Worm (Caenorhabditis elegans) whole organism, mixed stage, embryonic: ENCODE data around the gene lgc-20.
A peak's percentile ranks its signal among the peaks of the same experiment; 100 is the strongest.

Source experiments
- M03D4.4 ChIP-seq: sonication (generic microtip); optimal IDR thresholded peaks from 2 replicates; lab custom pipeline; 2017; ENCODE audit warnings: mild to moderate bottlenecking, missing genetic modification characterization, missing compliant biosample characterization
- bed-3 ChIP-seq: fragments of 200-800 bp; sonication (Bioruptor generic); optimal IDR thresholded peaks from 3 replicates; lab custom pipeline; 2018; ENCODE audit warnings: mild to moderate bottlenecking, missing genetic modification characterization, moderate library complexity, missing compliant biosample characterization
- blmp-1 ChIP-seq: fragments of 150-350 bp; optimal IDR thresholded peaks from 2 replicates; lab custom pipeline; 2014; ENCODE audit warnings: missing biosample characterization, missing genetic modification characterization
- ceh-39 ChIP-seq: fragments of 150-350 bp; optimal IDR thresholded peaks from 2 replicates; lab custom pipeline; 2014; ENCODE audit warnings: missing biosample characterization, missing genetic modification characterization
- ceh-43 ChIP-seq: fragments of 200-800 bp; sonication (Bioruptor generic); optimal IDR thresholded peaks from 2 replicates; lab custom pipeline; 2018; ENCODE audit warnings: mild to moderate bottlenecking, missing genetic modification characterization, moderate library complexity, missing compliant biosample characterization
- ceh-83 ChIP-seq: fragments of 200-800 bp; sonication (Bioruptor generic); optimal IDR thresholded peaks from 2 replicates; lab custom pipeline; 2018; ENCODE audit warnings: mild to moderate bottlenecking, missing genetic modification characterization, missing compliant biosample characterization
- ces-1 ChIP-seq: fragments of 150-350 bp; optimal IDR thresholded peaks from 2 replicates; lab custom pipeline; 2014; ENCODE audit warnings: missing biosample characterization, missing genetic modification reagents, missing genetic modification characterization
- cnd-1 ChIP-seq: fragments of 200-800 bp; sonication (Bioruptor generic); optimal IDR thresholded peaks from 2 replicates; lab custom pipeline; 2018; ENCODE audit warnings: mild to moderate bottlenecking, missing genetic modification characterization, missing compliant biosample characterization
- drap-1 ChIP-seq: fragments of 200-800 bp; sonication (Bioruptor generic); optimal IDR thresholded peaks from 3 replicates; lab custom pipeline; 2018; ENCODE audit warnings: mild to moderate bottlenecking, missing genetic modification characterization, missing compliant biosample characterization
- elt-1 ChIP-seq: sonication (generic microtip); optimal IDR thresholded peaks from 2 replicates; lab custom pipeline; 2017; ENCODE audit warnings: missing genetic modification characterization, mild to moderate bottlenecking, missing compliant biosample characterization, antibody characterized with exemption, moderate library complexity, borderline replicate concordance; ENCODE audit not compliant: insufficient read depth
- elt-3 ChIP-seq: fragments of 150-350 bp; optimal IDR thresholded peaks from 2 replicates; lab custom pipeline; 2014; ENCODE audit warnings: missing biosample characterization, missing genetic modification characterization
- flh-1 ChIP-seq: fragments of 200-800 bp; sonication (Bioruptor generic); optimal IDR thresholded peaks from 2 replicates; lab custom pipeline; 2018; ENCODE audit warnings: mild to moderate bottlenecking, missing genetic modification characterization, moderate library complexity, missing compliant biosample characterization
- ham-2 ChIP-seq: fragments of 200-800 bp; sonication (Bioruptor generic); optimal IDR thresholded peaks from 2 replicates; lab custom pipeline; 2018; ENCODE audit warnings: mild to moderate bottlenecking, missing genetic modification characterization, missing compliant biosample characterization
- hlh-1 ChIP-seq: fragments of 150-350 bp; optimal IDR thresholded peaks from 2 replicates; lab custom pipeline; 2014; ENCODE audit warnings: missing biosample characterization, missing genetic modification reagents, missing genetic modification characterization
- lin-13 ChIP-seq: fragments of 150-350 bp; optimal IDR thresholded peaks from 2 replicates; lab custom pipeline; 2014; ENCODE audit warnings: missing biosample characterization, missing genetic modification characterization
- lin-32 ChIP-seq: fragments of 200-800 bp; sonication (Bioruptor generic); optimal IDR thresholded peaks from 2 replicates; lab custom pipeline; 2018; ENCODE audit warnings: mild to moderate bottlenecking, missing genetic modification characterization, missing compliant biosample characterization
- lsy-2 ChIP-seq: fragments of 150-350 bp; optimal IDR thresholded peaks from 2 replicates; lab custom pipeline; 2014; ENCODE audit warnings: missing biosample characterization, missing genetic modification characterization
- mab-5 ChIP-seq: fragments of 150-350 bp; optimal IDR thresholded peaks from 2 replicates; lab custom pipeline; 2014; ENCODE audit warnings: missing biosample characterization, missing genetic modification characterization
- mep-1 ChIP-seq: fragments of 150-350 bp; optimal IDR thresholded peaks from 2 replicates; lab custom pipeline; 2017; ENCODE audit warnings: missing biosample characterization, missing genetic modification reagents, missing genetic modification characterization, inconsistent platforms
- mls-2 ChIP-seq: sonication (generic microtip); optimal IDR thresholded peaks from 2 replicates; lab custom pipeline; 2016; ENCODE audit warnings: mild to moderate bottlenecking, missing genetic modification characterization, moderate library complexity, missing compliant biosample characterization
- nhr-12 ChIP-seq: fragments of 150-350 bp; optimal IDR thresholded peaks from 2 replicates; lab custom pipeline; 2014; ENCODE audit warnings: missing biosample characterization, missing genetic modification characterization
- nhr-2 ChIP-seq: fragments of 150-350 bp; optimal IDR thresholded peaks from 2 replicates; lab custom pipeline; 2014; ENCODE audit warnings: missing biosample characterization, missing genetic modification characterization
- nhr-237 ChIP-seq: fragments of 150-350 bp; optimal IDR thresholded peaks from 2 replicates; lab custom pipeline; 2014; ENCODE audit warnings: missing biosample characterization, missing genetic modification characterization
- nhr-28 ChIP-seq: fragments of 150-350 bp; optimal IDR thresholded peaks from 2 replicates; lab custom pipeline; 2014; ENCODE audit warnings: missing biosample characterization, missing genetic modification characterization
- nhr-76 ChIP-seq: sonication (generic microtip); optimal IDR thresholded peaks from 2 replicates; lab custom pipeline; 2017; ENCODE audit warnings: missing biosample characterization, missing genetic modification characterization
- pha-4 ChIP-seq: fragments of 150-350 bp; optimal IDR thresholded peaks from 2 replicates; lab custom pipeline; 2018; ENCODE audit warnings: missing biosample characterization, missing genetic modification reagents, missing genetic modification characterization
- sem-2 ChIP-seq: fragments of 200-800 bp; sonication (Bioruptor generic); optimal IDR thresholded peaks from 2 replicates; lab custom pipeline; 2018; ENCODE audit warnings: mild to moderate bottlenecking, missing genetic modification characterization, missing compliant biosample characterization
- snpc-4 ChIP-seq: fragments of 150-350 bp; optimal IDR thresholded peaks from 2 replicates; lab custom pipeline; 2014; ENCODE audit warnings: missing biosample characterization, missing genetic modification characterization
- sptf-1 ChIP-seq: sonication (generic microtip); optimal IDR thresholded peaks from 2 replicates; lab custom pipeline; 2017; ENCODE audit warnings: mild to moderate bottlenecking, missing genetic modification characterization, moderate library complexity, missing compliant biosample characterization
- tbx-8 ChIP-seq: fragments of 200-800 bp; sonication (Bioruptor generic); optimal IDR thresholded peaks from 2 replicates; lab custom pipeline; 2018; ENCODE audit warnings: mild to moderate bottlenecking, missing genetic modification characterization, moderate library complexity, missing compliant biosample characterization
- unc-120 ChIP-seq: sonication (generic microtip); optimal IDR thresholded peaks from 2 replicates; lab custom pipeline; 2017; ENCODE audit warnings: missing genetic modification characterization, missing compliant biosample characterization; ENCODE audit not compliant: poor library complexity, severe bottlenecking
- unc-39 ChIP-seq: fragments of 150-350 bp; optimal IDR thresholded peaks from 2 replicates; lab custom pipeline; 2014; ENCODE audit warnings: missing biosample characterization, missing genetic modification characterization
- unc-62 ChIP-seq: fragments of 150-350 bp; optimal IDR thresholded peaks from 2 replicates; lab custom pipeline; 2014; ENCODE audit warnings: missing biosample characterization, missing genetic modification reagents, missing genetic modification characterization
- zip-8 ChIP-seq: fragments of 150-350 bp; optimal IDR thresholded peaks from 2 replicates; lab custom pipeline; 2014; ENCODE audit warnings: missing biosample characterization, missing genetic modification characterization
- ztf-11 ChIP-seq: fragments of 150-350 bp; optimal IDR thresholded peaks from 2 replicates; lab custom pipeline; 2014; ENCODE audit warnings: missing biosample characterization, missing genetic modification characterization

The lgc-20 gene

DNA sequence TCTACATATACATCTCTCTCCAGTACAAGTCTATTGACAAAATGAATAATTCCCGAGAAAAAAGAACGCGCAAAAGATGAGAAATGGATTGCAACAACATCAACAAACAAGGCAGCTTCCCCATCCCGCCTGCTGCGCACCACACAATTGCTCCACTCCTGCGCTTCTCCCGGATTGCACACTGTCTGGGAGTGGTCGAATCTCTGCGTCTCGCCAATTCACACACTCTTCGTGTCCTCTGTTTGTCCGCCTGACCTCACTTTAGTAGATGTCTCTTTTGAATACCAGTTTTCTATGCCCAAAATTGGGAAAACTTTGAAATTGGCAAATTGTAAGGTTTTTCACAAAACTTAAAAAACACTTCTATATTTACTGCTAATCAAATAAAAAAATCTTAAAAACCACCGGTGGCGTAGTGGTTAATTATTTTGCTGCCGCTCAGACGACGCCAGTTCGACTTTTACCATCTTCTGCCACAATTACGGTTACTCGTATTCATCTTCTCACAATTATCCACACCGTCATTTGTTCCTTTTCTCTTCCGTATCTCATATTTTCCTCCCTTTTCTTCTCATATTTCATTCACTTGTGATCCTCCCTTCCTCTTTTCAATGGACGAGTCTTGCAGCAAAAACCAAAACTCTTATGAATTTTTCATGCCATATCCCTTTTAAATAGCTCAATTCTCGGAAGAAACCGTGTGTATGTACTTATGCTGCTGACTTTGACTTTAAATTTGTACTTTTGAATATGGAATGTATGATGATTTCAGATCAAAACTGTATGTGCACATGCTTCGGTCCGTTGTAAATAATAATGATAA, 37.6 kb downstream of the lgc-20 start, which contains the start of gene rsf-1:
rsf-1 (plus strand) TSS at position 773 of the 823 bp plus-strand sequence.
- TF ChIP-seq unc-120 (tag; lab: Kevin White, UChicago), result no peak
- TF ChIP-seq lin-13, result no peak
- no peak for TF ChIP-seq mab-5
- TF ChIP-seq snpc-4 (tag; lab: Kevin White, UChicago), result no peak
- TF ChIP-seq M03D4.4 (tag; lab: Kevin White, UChicago), result no peak
- TF ChIP-seq mep-1 (tag; lab: Kevin White, UChicago), result no peak
- TF ChIP-seq ces-1 (GFP tag; lab: Kevin White, UChicago), result peak; percentile 48
- TF ChIP-seq hlh-1 (tag; lab: Kevin White, UChicago), result no peak
- TF ChIP-seq sem-2 (GFP tag; lab: Kevin White, UChicago), result no peak
- no peak for TF ChIP-seq flh-1
- TF ChIP-seq ceh-83 (GFP tag; lab: Kevin White, UChicago), result no peak
- TF ChIP-seq nhr-28 (tag; lab: Kevin White, UChicago), result no peak
- TF ChIP-seq pha-4 (tag; lab: Kevin White, UChicago), result peak; percentile 85
- TF ChIP-seq ceh-39 (tag; lab: Kevin White, UChicago), result no peak
- TF ChIP-seq nhr-2 (tag; lab: Kevin White, UChicago), result no peak
- no peak for TF ChIP-seq lsy-2 (tag; lab: Kevin White, UChicago)
- no peak for TF ChIP-seq nhr-12 (tag; lab: Kevin White, UChicago)
- no peak for TF ChIP-seq unc-62 (GFP tag; lab: Kevin White, UChicago)
- no peak for TF ChIP-seq zip-8 (tag; lab: Kevin White, UChicago)
- no peak for TF ChIP-seq ztf-11 (tag; lab: Kevin White, UChicago)
- no peak for TF ChIP-seq lin-32 (GFP tag; lab: Kevin White, UChicago)
- peak; percentile 18 for TF ChIP-seq sptf-1 (tag; lab: Kevin White, UChicago)
- TF ChIP-seq ham-2 (GFP tag; lab: Kevin White, UChicago), result no peak
- TF ChIP-seq nhr-237 (tag; lab: Kevin White, UChicago), result no peak
- no peak for TF ChIP-seq blmp-1 (tag; lab: Kevin White, UChicago)
- TF ChIP-seq bed-3 (GFP tag; lab: Kevin White, UChicago), result no peak
- no peak for TF ChIP-seq elt-1
- TF ChIP-seq drap-1 (GFP tag; lab: Kevin White, UChicago), result peak; percentile 17
- no peak for TF ChIP-seq nhr-76 (tag; lab: Kevin White, UChicago)
- TF ChIP-seq ceh-43 (GFP tag; lab: Kevin White, UChicago), result no peak
- TF ChIP-seq mls-2 (tag; lab: Kevin White, UChicago), result peak; percentile 52
- no peak for TF ChIP-seq cnd-1
- TF ChIP-seq tbx-8 (GFP tag; lab: Kevin White, UChicago), result no peak
- peak; percentile 77 for TF ChIP-seq unc-39
- TF ChIP-seq elt-3 (tag; lab: Kevin White, UChicago), result no peak

DNA sequence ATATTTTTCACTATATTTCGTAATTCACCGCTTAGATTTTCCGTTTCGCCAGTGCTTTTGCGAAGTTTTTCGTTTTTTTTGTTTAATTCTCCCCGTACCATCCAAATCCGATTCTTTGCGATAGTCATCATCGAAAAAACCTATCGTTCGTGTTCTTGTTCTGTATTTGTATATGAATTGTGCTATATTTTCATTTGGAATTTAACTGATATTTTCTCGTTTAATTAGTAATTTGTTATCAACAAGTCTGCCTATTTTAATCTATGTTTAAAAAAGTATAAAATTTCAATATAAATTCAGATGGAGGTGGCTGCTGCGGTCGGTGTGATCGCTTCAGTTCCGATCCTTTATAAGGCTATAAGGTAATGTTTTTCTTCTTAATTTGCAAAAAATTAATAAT, 40.8 kb downstream of the lgc-20 start, which contains the start of gene samp-1:
samp-1 (plus strand) TSS at position 301 of the 400 bp plus-strand sequence.
- no peak for TF ChIP-seq mep-1 (tag; lab: Kevin White, UChicago)
- TF ChIP-seq flh-1, result no peak
- TF ChIP-seq bed-3 (GFP tag; lab: Kevin White, UChicago), result no peak
- TF ChIP-seq unc-39, result no peak
- TF ChIP-seq cnd-1, result no peak
- no peak for TF ChIP-seq lsy-2 (tag; lab: Kevin White, UChicago)

DNA sequence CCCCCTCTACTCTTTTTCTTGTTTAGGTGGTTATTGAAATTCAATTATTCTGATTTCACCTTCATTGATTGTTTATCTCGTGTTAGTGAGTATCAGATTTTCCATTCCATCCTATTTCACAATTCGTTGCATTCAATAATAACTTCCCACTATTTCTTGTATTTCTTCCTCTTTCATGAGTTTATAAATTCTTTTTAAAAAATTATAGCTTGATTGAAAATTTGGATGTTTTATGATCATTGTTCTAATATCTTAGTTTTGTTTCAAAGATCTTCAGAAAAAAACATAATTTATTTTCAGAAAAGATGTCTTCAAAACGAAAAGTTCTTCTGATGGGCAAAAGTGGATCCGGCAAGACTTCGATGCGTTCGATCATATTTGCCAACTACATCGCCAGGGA, 42.4 kb downstream of the lgc-20 start, which contains the start of gene raga-1:
raga-1 (plus strand) TSS at position 301 of the 400 bp plus-strand sequence.
- no peak for TF ChIP-seq nhr-237 (tag; lab: Kevin White, UChicago)
- no peak for TF ChIP-seq ceh-83 (GFP tag; lab: Kevin White, UChicago)
